Worm (Caenorhabditis elegans) whole organism, midembryonic: ENCODE data around the gene W04E12.4.

Experiments
- T22C8.4 ChIP-seq: fragments of 200-800 bp; sonication (Bioruptor generic); IDR thresholded peaks from 2 replicates; pipeline ENCODE4 v1.3.6; 2022; ENCODE audit warnings: missing genetic modification characterization, missing compliant biosample characterization
- cog-1 ChIP-seq: sonication (generic microtip); optimal IDR thresholded peaks from 2 replicates; lab custom pipeline; 2016; ENCODE audit warnings: missing genetic modification characterization, missing compliant biosample characterization
- flt-1 ChIP-seq: fragments of 200-800 bp; sonication (Bioruptor generic); IDR thresholded peaks from 2 replicates; pipeline ENCODE4 v1.3.6; 2022; ENCODE audit warnings: missing genetic modification characterization, missing compliant biosample characterization
- klf-2 ChIP-seq: fragments of 200-800 bp; sonication (Bioruptor generic); conservative IDR thresholded peaks from 2 replicates; pipeline ENCODE4 v1.3.6; 2022; ENCODE audit warnings: missing genetic modification reagents, missing genetic modification characterization, missing compliant biosample characterization
- med-1 ChIP-seq: sonication (generic microtip); optimal IDR thresholded peaks from 2 replicates; lab custom pipeline; 2017; ENCODE audit warnings: missing genetic modification characterization, mild to moderate bottlenecking, missing compliant biosample characterization, antibody characterized with exemption, missing genetic modification reagents; ENCODE audit not compliant: insufficient read depth
- ref-1 ChIP-seq: fragments of 200-800 bp; sonication (Bioruptor generic); conservative IDR thresholded peaks from 2 replicates; pipeline ENCODE4 v1.3.6; 2022; ENCODE audit warnings: missing genetic modification reagents, missing genetic modification characterization, missing compliant biosample characterization
- tab-1 ChIP-seq: fragments of 200-800 bp; sonication (Bioruptor generic); IDR thresholded peaks from 2 replicates; pipeline ENCODE4 v1.3.6; 2022; ENCODE audit warnings: missing genetic modification characterization, missing compliant biosample characterization
- ztf-23 ChIP-seq: fragments of 200-800 bp; sonication (Bioruptor generic); IDR thresholded peaks from 2 replicates; pipeline ENCODE4 v1.3.6; 2022; ENCODE audit warnings: missing genetic modification reagents, missing genetic modification characterization, missing compliant biosample characterization
- ztf-29 ChIP-seq: fragments of 200-800 bp; sonication (Bioruptor generic); IDR thresholded peaks from 2 replicates; pipeline ENCODE4 v1.3.6; 2022; ENCODE audit warnings: missing genetic modification reagents, missing genetic modification characterization, missing compliant biosample characterization

ce11 chrV:19760751-19761150, 17.3 kb downstream of the W04E12.4 start, which contains the start of gene M162.5:
- no peak for TF ChIP-seq ref-1
- TF ChIP-seq cog-1 (tag; lab: Kevin White, UChicago), result no peak
- TF ChIP-seq ztf-23 (GFP tag; lab: Robert Waterston, UW), result no peak
- no peak for TF ChIP-seq med-1
- no peak for TF ChIP-seq flt-1
- TF ChIP-seq klf-2 (GFP tag; lab: Robert Waterston, UW), result no peak
- TF ChIP-seq ztf-29 (GFP tag; lab: Robert Waterston, UW), result no peak
- no peak for TF ChIP-seq T22C8.4 (GFP tag; lab: Robert Waterston, UW)
- no peak for TF ChIP-seq tab-1 (GFP tag; lab: Robert Waterston, UW)
